Worm (Caenorhabditis elegans): ENCODE data around the gene hil-1.

The hil-1 gene

DNA sequence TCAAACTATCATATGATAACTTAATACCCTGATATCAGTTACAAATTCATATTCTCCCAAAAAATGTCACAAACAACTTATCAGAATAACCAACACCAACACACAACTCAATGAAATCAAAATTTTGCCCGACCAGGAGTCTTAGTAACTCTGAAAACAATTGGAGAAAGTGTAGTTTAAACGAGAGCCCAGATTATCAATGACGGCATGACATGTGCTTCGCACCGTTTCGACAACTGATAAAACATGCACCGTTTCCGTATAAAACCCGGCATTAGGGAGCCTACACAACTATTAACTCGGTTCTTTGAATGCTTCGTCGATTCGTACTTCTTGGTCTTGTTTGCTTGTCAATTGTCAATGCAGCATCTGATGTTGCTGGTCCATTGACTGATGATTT lies 44.0 kb downstream of the hil-1 start, which contains the start of gene fil-1:
Gene fil-1 (plus strand): TSS at position 219 of the 400 bp plus-strand sequence.
- TF ChIP-seq ceh-83 (GFP tag; optimal IDR thresholded peaks at IDR 0.05) (no peak), sem-2 (GFP tag; optimal IDR thresholded peaks at IDR 0.05) (no peak), nhr-76 (tag; optimal IDR thresholded peaks at IDR 0.05) (no peak), M03D4.4 (tag; optimal IDR thresholded peaks at IDR 0.05) (no peak), elt-1 (tag; optimal IDR thresholded peaks at IDR 0.05; ENCODE audit: borderline replicate concordance, insufficient read depth) (no peak), elt-3 (tag; optimal IDR thresholded peaks at IDR 0.05) (no peak), nhr-28 (tag; optimal IDR thresholded peaks at IDR 0.05) (no peak), cnd-1 (tag; optimal IDR thresholded peaks at IDR 0.05) (no peak), tbx-8 (GFP tag; optimal IDR thresholded peaks at IDR 0.05) (no peak), ham-2 (GFP tag; optimal IDR thresholded peaks at IDR 0.05) (no peak), mls-2 (tag; optimal IDR thresholded peaks at IDR 0.05) (no peak), ceh-39 (tag; optimal IDR thresholded peaks at IDR 0.05) (no peak), ceh-43 (GFP tag; optimal IDR thresholded peaks at IDR 0.05) (no peak), unc-62 (GFP tag; optimal IDR thresholded peaks at IDR 0.05) (no peak), zip-8 (tag; optimal IDR thresholded peaks at IDR 0.05) (no peak)

DNA sequence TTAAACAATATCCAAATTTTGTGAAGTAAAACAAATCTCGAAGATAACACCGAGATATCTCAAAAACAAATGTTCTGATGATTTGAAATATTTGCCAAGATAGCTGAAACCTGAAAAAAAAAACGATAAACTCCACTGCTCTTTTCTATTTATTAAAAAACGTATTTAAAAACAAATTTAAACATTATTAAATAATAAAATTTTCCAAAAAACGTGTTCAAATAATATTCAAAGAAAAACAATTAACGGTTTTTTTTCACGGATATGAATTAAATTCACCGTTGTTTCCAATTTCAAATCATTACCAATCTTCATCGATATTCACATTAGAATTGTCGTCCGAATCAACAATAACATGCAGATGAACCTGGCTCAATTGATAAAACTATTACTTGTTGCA lies 46.7 kb downstream of the hil-1 start, which contains the start of gene irld-14:
Gene irld-14 (plus strand): TSS at position 301 of the 400 bp plus-strand sequence.
- TF ChIP-seq ceh-43 (GFP tag; optimal IDR thresholded peaks at IDR 0.05) (no peak), zip-8 (tag; optimal IDR thresholded peaks at IDR 0.05) (no peak), unc-120 (tag; optimal IDR thresholded peaks at IDR 0.05; ENCODE audit: poor library complexity, severe bottlenecking) (no peak), lin-32 (GFP tag; optimal IDR thresholded peaks at IDR 0.05) (no peak), mab-5 (tag; optimal IDR thresholded peaks at IDR 0.05) (no peak), lin-13 (tag; optimal IDR thresholded peaks at IDR 0.05) (no peak), ceh-39 (tag; optimal IDR thresholded peaks at IDR 0.05) (no peak), blmp-1 (tag; optimal IDR thresholded peaks at IDR 0.05) (no peak), ceh-83 (GFP tag; optimal IDR thresholded peaks at IDR 0.05) (no peak), elt-1 (tag; optimal IDR thresholded peaks at IDR 0.05; ENCODE audit: borderline replicate concordance, insufficient read depth) (no peak), tbx-8 (GFP tag; optimal IDR thresholded peaks at IDR 0.05) (no peak), nhr-2 (tag; optimal IDR thresholded peaks at IDR 0.05) (no peak), lsy-2 (tag; optimal IDR thresholded peaks at IDR 0.05) (no peak), drap-1 (GFP tag; optimal IDR thresholded peaks at IDR 0.05) (no peak), nhr-28 (tag; optimal IDR thresholded peaks at IDR 0.05) (no peak), flh-1 (GFP tag; optimal IDR thresholded peaks at IDR 0.05) (no peak), nhr-76 (tag; optimal IDR thresholded peaks at IDR 0.05) (no peak)

DNA sequence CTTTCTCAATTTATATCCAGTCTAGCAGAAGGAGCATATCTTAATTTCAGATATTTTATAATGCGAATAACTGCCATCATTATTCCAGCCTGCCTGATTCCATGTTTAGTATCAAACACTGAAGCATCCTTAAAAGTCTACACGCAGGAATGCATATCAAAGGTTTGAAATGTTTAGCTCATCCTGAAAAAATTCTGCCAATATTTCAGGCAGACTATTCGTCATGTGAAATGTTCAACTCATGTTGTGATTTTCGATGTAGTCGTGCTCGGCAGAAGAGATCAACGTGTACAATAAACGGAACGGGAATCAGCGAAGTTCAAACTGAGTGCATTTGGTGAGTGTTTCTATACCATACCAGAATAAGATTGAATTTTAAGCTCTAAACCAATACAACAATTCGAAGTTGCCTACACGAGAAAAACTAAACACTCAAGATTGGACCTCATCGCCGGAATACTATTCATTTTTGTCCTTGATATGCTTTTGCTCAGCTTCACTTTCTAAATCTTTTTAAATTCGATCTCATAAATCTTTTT lies 50.0 kb downstream of the hil-1 start, which contains the start of gene T01C3.11:
Gene T01C3.11 (plus strand): TSS at position 51 of the 539 bp plus-strand sequence.
- no peak for TF ChIP-seq unc-62 (GFP tag; optimal IDR thresholded peaks at IDR 0.05)
- TF ChIP-seq lin-32 (GFP tag; optimal IDR thresholded peaks at IDR 0.05): no peak
- no peak for TF ChIP-seq cnd-1 (tag; optimal IDR thresholded peaks at IDR 0.05)
- TF ChIP-seq lsy-2 (tag; optimal IDR thresholded peaks at IDR 0.05): no peak
- TF ChIP-seq nhr-237 (tag; optimal IDR thresholded peaks at IDR 0.05): no peak
- no peak for TF ChIP-seq ces-1 (GFP tag; optimal IDR thresholded peaks at IDR 0.05)
- no peak for TF ChIP-seq nhr-76 (tag; optimal IDR thresholded peaks at IDR 0.05)
- no peak for TF ChIP-seq unc-39 (tag; optimal IDR thresholded peaks at IDR 0.05)
- TF ChIP-seq bed-3 (GFP tag; optimal IDR thresholded peaks at IDR 0.05): no peak
- no peak for TF ChIP-seq tbx-8 (GFP tag; optimal IDR thresholded peaks at IDR 0.05)
- TF ChIP-seq elt-1 (tag; optimal IDR thresholded peaks at IDR 0.05; ENCODE audit: borderline replicate concordance, insufficient read depth): no peak
- TF ChIP-seq ham-2 (GFP tag; optimal IDR thresholded peaks at IDR 0.05): no peak
- no peak for TF ChIP-seq mls-2 (tag; optimal IDR thresholded peaks at IDR 0.05)
- TF ChIP-seq nhr-28 (tag; optimal IDR thresholded peaks at IDR 0.05): no peak

DNA sequence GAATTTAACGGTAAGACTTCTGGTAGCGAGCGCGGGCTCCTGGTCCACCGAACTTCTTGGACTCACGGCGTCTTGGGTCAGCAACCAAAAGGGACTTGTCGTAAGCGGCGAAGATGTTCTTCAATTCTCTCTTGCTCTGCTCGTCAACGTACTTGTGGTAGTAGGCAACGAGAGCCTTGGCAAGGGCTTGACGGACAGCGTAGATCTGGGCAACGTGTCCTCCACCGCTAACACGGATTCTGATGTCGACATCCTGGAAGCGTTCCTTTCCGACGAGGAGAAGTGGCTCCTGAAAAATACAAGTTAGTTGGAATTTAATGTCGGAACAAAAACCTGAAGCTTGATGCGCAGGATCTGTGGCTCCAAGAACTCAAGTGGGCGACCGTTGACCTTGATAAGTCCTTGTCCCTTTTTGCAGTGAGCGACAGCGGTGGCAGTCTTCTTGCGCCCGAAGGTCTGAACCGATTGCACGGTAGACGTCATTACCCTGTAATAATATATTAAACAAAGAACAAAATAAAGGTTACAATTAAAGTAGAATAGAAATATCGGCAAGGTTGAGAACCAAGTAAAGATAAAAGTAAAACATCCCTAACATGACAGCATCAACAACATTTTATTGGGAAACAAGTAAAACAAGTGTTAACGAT lies 50.6 kb downstream of the hil-1 start, which contains the start of gene rps-16:
Gene rps-16 (minus strand): TSS at position 487 of the 650 bp plus-strand sequence.
- TF ChIP-seq sem-2 (GFP tag; optimal IDR thresholded peaks at IDR 0.05) (no peak), nhr-12 (tag; optimal IDR thresholded peaks at IDR 0.05) (no peak), ham-2 (GFP tag; optimal IDR thresholded peaks at IDR 0.05) (no peak), sptf-1 (tag; optimal IDR thresholded peaks at IDR 0.05) (no peak), lin-32 (GFP tag; optimal IDR thresholded peaks at IDR 0.05) (no peak), elt-1 (tag; optimal IDR thresholded peaks at IDR 0.05; ENCODE audit: borderline replicate concordance, insufficient read depth) (no peak), lin-13 (tag; optimal IDR thresholded peaks at IDR 0.05) (no peak), blmp-1 (tag; optimal IDR thresholded peaks at IDR 0.05) (no peak), snpc-4 (tag; optimal IDR thresholded peaks at IDR 0.05) (no peak), nhr-76 (tag; optimal IDR thresholded peaks at IDR 0.05) (no peak)
